Worm (Caenorhabditis elegans): ENCODE results near the gene arf-6.

arf-6 gene

ce11 chrIV:16946746-16947145 lies at the start of gene arf-6, which contains the start of gene Y116A8C.9:
Gene arf-6 (plus strand): TSS chrIV:16947120.
Gene Y116A8C.9 (minus strand): TSS chrIV:16946800.
- TF ChIP-seq ceh-40 (GFP tag; IDR thresholded peaks at IDR 0.05): no peak
- no peak for TF ChIP-seq sea-2 (GFP tag; IDR thresholded peaks at IDR 0.05)
- TF ChIP-seq F39B2.1 (GFP tag; IDR thresholded peaks at IDR 0.05): no peak
- TF ChIP-seq lin-40 (tag; optimal IDR thresholded peaks at IDR 0.05): peak; percentile 58
- TF ChIP-seq lin-54 (GFP tag; optimal IDR thresholded peaks at IDR 0.05): peak; percentile 56
- no peak for TF ChIP-seq sptf-2 (GFP tag; optimal IDR thresholded peaks at IDR 0.05)
- no peak for TF ChIP-seq ztf-25 (GFP tag; IDR thresholded peaks at IDR 0.05)
- peak; percentile 40 for TF ChIP-seq unc-130 (GFP tag; optimal IDR thresholded peaks at IDR 0.05)
- TF ChIP-seq rpc-1 (optimal IDR thresholded peaks at IDR 0.05): peak; percentile 42
- no peak for TF ChIP-seq rpc-1 (tag; optimal IDR thresholded peaks at IDR 0.05)
- no peak for TF ChIP-seq die-1 (tag; optimal IDR thresholded peaks at IDR 0.05)
- no peak for TF ChIP-seq mxl-1 (tag; optimal IDR thresholded peaks at IDR 0.05)
- no peak for TF ChIP-seq Y53F4B.3 (GFP tag; IDR thresholded peaks at IDR 0.05)
- no peak for TF ChIP-seq cebp-1 (GFP tag; IDR thresholded peaks at IDR 0.05)
- peak; percentile 56 for TF ChIP-seq cebp-1 (tag; optimal IDR thresholded peaks at IDR 0.05)
- no peak for TF ChIP-seq F33H1.4 (GFP tag; IDR thresholded peaks at IDR 0.05)
- TF ChIP-seq pha-4 (tag; optimal IDR thresholded peaks at IDR 0.05): no peak
- no peak for TF ChIP-seq gei-17 (GFP tag; optimal IDR thresholded peaks at IDR 0.05)
- peak; percentile 56 for TF ChIP-seq ceh-27 (GFP tag; optimal IDR thresholded peaks at IDR 0.05)
- TF ChIP-seq hlh-12 (tag; optimal IDR thresholded peaks at IDR 0.05): no peak
- peak; percentile 89 for TF ChIP-seq snpc-1.3 (tag; optimal IDR thresholded peaks at IDR 0.05; ENCODE audit: insufficient read depth)
- peak; percentile 8; the same call in 1 of the 2 replicates for TF ChIP-seq ztf-28 (GFP tag; IDR thresholded peaks at IDR 0.05)
- TF ChIP-seq B0035.1 (tag; optimal IDR thresholded peaks at IDR 0.05): no peak
- TF ChIP-seq F55B11.4 (tag; optimal IDR thresholded peaks at IDR 0.05; ENCODE audit: borderline replicate concordance, insufficient read depth): no peak
- no peak for TF ChIP-seq bed-2 (GFP tag; IDR thresholded peaks at IDR 0.05)
- no peak for TF ChIP-seq egl-18 (GFP tag; IDR thresholded peaks at IDR 0.05)
- TF ChIP-seq pbrm-1 (GFP tag; IDR thresholded peaks at IDR 0.05): peak; percentile 62
- TF ChIP-seq F10E7.11 (tag; optimal IDR thresholded peaks at IDR 0.05): no peak
- TF ChIP-seq attf-5 (GFP tag; optimal IDR thresholded peaks at IDR 0.05): peak; percentile 64
- TF ChIP-seq dpff-1 (tag; optimal IDR thresholded peaks at IDR 0.05): no peak
- TF ChIP-seq F52B5.7 (tag; optimal IDR thresholded peaks at IDR 0.05): no peak
- no peak for TF ChIP-seq ztf-6 (GFP tag; IDR thresholded peaks at IDR 0.05)
- TF ChIP-seq zfh-2 (GFP tag; conservative IDR thresholded peaks at IDR 0.05): no peak
- TF ChIP-seq mcd-1 (GFP tag; IDR thresholded peaks at IDR 0.05): peak; percentile 53; the same call in 1 of the 2 replicates
- no peak for TF ChIP-seq hrde-1 (tag; optimal IDR thresholded peaks at IDR 0.05; ENCODE audit: borderline replicate concordance)
- peak; percentile 70 for TF ChIP-seq athp-1 (tag; optimal IDR thresholded peaks at IDR 0.05)
- TF ChIP-seq T07F8.4 (tag; optimal IDR thresholded peaks at IDR 0.05): no peak
- 0 out of 2 replicates have a peak, but pooled peaks have one; percentile 18 for TF ChIP-seq hmg-1.2 (GFP tag; IDR thresholded peaks at IDR 0.05)
- no peak for TF ChIP-seq mel-28 (tag; optimal IDR thresholded peaks at IDR 0.05; ENCODE audit: borderline replicate concordance)
- no peak for TF ChIP-seq ztf-18 (tag; optimal IDR thresholded peaks at IDR 0.05)
- TF ChIP-seq F57A8.1 (GFP tag; optimal IDR thresholded peaks at IDR 0.05): no peak
- peak; percentile 87 for TF ChIP-seq ceh-100 (GFP tag; IDR thresholded peaks at IDR 0.05)
- TF ChIP-seq C17E4.6 (GFP tag; IDR thresholded peaks at IDR 0.05): no peak; the same call in 1 of the 2 replicates
- no peak for TF ChIP-seq ztf-3 (GFP tag; optimal IDR thresholded peaks at IDR 0.05)
- 0 out of 2 replicates have a peak, but pooled peaks have one; percentile 55 for TF ChIP-seq madf-3 (GFP tag; IDR thresholded peaks at IDR 0.05)
- TF ChIP-seq akir-1 (GFP tag; optimal IDR thresholded peaks at IDR 0.05): no peak
- no peak for TF ChIP-seq nfya-1 (tag; optimal IDR thresholded peaks at IDR 0.05; ENCODE audit: borderline replicate concordance, insufficient read depth)
- TF ChIP-seq F49E8.2 (tag; optimal IDR thresholded peaks at IDR 0.05; ENCODE audit: insufficient read depth): peak; percentile 76
- no peak for TF ChIP-seq lir-1 (GFP tag; conservative IDR thresholded peaks at IDR 0.05)
